Fruit fly (Drosophila melanogaster) whole organism, embryonic: ENCODE data around the gene Ice2.

Source experiments
- B-H1 ChIP-seq: fragments of 200-800 bp; sonication (Bioruptor generic); IDR thresholded peaks from 3 replicates; pipeline ENCODE4 v1.3.6; 2022; ENCODE audit warnings: missing biosample characterization, missing genetic modification characterization
- BtbVII ChIP-seq: fragments of 200-800 bp; sonication (Bioruptor generic); optimal IDR thresholded peaks from 3 replicates; lab custom pipeline; 2017; ENCODE audit warnings: missing biosample characterization, mild to moderate bottlenecking, missing genetic modification characterization
- C15 ChIP-seq: fragments of 200-800 bp; sonication (Bioruptor generic); IDR thresholded peaks from 3 replicates; pipeline ENCODE4 v1.3.6; 2022; ENCODE audit warnings: missing biosample characterization, missing genetic modification characterization
- CG10209 ChIP-seq: fragments of 200-800 bp; sonication (Bioruptor generic); optimal IDR thresholded peaks from 3 replicates; lab custom pipeline; 2017; ENCODE audit warnings: missing biosample characterization, mild to moderate bottlenecking, missing genetic modification characterization, missing genetic modification reagents
- CG1024 ChIP-seq: fragments of 200-800 bp; sonication (Bioruptor generic); IDR thresholded peaks from 2 replicates; pipeline ENCODE4 v1.3.6; 2022; ENCODE audit warnings: missing biosample characterization, missing genetic modification characterization
- CG10979 ChIP-seq: fragments of 200-800 bp; sonication (Bioruptor generic); optimal IDR thresholded peaks from 2 replicates; lab custom pipeline; 2018; ENCODE audit warnings: missing biosample characterization, mild to moderate bottlenecking, missing genetic modification characterization, moderate library complexity
- CG11696 ChIP-seq: fragments of 200-800 bp; sonication (Bioruptor generic); IDR thresholded peaks from 2 replicates; pipeline ENCODE4 v1.3.6; 2022; ENCODE audit warnings: missing biosample characterization, missing genetic modification characterization
- CG12236 ChIP-seq: fragments of 200-800 bp; sonication (Bioruptor generic); optimal IDR thresholded peaks from 2 replicates; lab custom pipeline; 2016; ENCODE audit warnings: missing biosample characterization, missing genetic modification characterization
- CG1233 ChIP-seq: fragments of 200-800 bp; sonication (Bioruptor generic); optimal IDR thresholded peaks from 4 replicates; lab custom pipeline; 2018; ENCODE audit warnings: missing biosample characterization, mild to moderate bottlenecking, missing genetic modification characterization
- CG13424 ChIP-seq: fragments of 200-800 bp; sonication (Bioruptor generic); optimal IDR thresholded peaks from 2 replicates; lab custom pipeline; 2019; ENCODE audit warnings: missing biosample characterization, mild to moderate bottlenecking, missing genetic modification characterization, moderate library complexity
- CG14050 ChIP-seq: fragments of 200-800 bp; sonication (Bioruptor generic); IDR thresholded peaks from 3 replicates; pipeline ENCODE4 v1.3.6; 2022; ENCODE audit warnings: missing biosample characterization, missing genetic modification characterization
- CG15269 ChIP-seq: fragments of 200-800 bp; sonication (Bioruptor generic); optimal IDR thresholded peaks from 2 replicates; lab custom pipeline; 2018; ENCODE audit warnings: missing biosample characterization, mild to moderate bottlenecking, missing genetic modification characterization, moderate library complexity
- CG15479 ChIP-seq: fragments of 200-800 bp; sonication (Bioruptor generic); optimal IDR thresholded peaks from 3 replicates; lab custom pipeline; 2019; ENCODE audit warnings: missing biosample characterization, mild to moderate bottlenecking, missing genetic modification characterization, moderate library complexity
- CG17568 ChIP-seq: fragments of 200-800 bp; sonication (Bioruptor generic); optimal IDR thresholded peaks from 2 replicates; lab custom pipeline; 2018; ENCODE audit warnings: missing biosample characterization, mild to moderate bottlenecking, missing genetic modification characterization, moderate library complexity
- CG18599 ChIP-seq: fragments of 200-800 bp; sonication (Bioruptor generic); optimal IDR thresholded peaks from 3 replicates; lab custom pipeline; 2017; ENCODE audit warnings: missing biosample characterization, missing genetic modification characterization, mild to moderate bottlenecking, moderate library complexity, missing genetic modification reagents
- CG2120 ChIP-seq: fragments of 200-800 bp; sonication (Bioruptor generic); optimal IDR thresholded peaks from 3 replicates; lab custom pipeline; 2016; ENCODE audit warnings: missing biosample characterization, missing genetic modification characterization
- CG2202 ChIP-seq: fragments of 200-800 bp; sonication (Bioruptor generic); optimal IDR thresholded peaks from 2 replicates; lab custom pipeline; 2018; ENCODE audit warnings: missing biosample characterization, mild to moderate bottlenecking, missing genetic modification characterization
- CG3065 ChIP-seq: fragments of 200-800 bp; sonication (Bioruptor generic); optimal IDR thresholded peaks from 2 replicates; lab custom pipeline; 2016; ENCODE audit warnings: missing biosample characterization, missing genetic modification characterization
- CG3995 ChIP-seq: fragments of 200-800 bp; sonication (Bioruptor generic); optimal IDR thresholded peaks from 3 replicates; lab custom pipeline; 2016; ENCODE audit warnings: missing biosample characterization, missing genetic modification characterization
- CG4424 ChIP-seq: fragments of 200-800 bp; sonication (Bioruptor generic); optimal IDR thresholded peaks from 3 replicates; lab custom pipeline; 2016; ENCODE audit warnings: missing biosample characterization, missing genetic modification characterization
- CG6791 ChIP-seq: fragments of 200-800 bp; sonication (Bioruptor generic); IDR thresholded peaks from 3 replicates; pipeline ENCODE4 v1.3.6; 2022; ENCODE audit warnings: missing biosample characterization, missing genetic modification characterization; ENCODE audit not compliant: partially characterized antibody
- CG8765 ChIP-seq: fragments of 200-800 bp; sonication (Bioruptor generic); IDR thresholded peaks from 2 replicates; pipeline ENCODE4 v1.3.6; 2022; ENCODE audit warnings: missing biosample characterization, missing genetic modification characterization
- CG9876 ChIP-seq: fragments of 200-800 bp; sonication (Bioruptor generic); optimal IDR thresholded peaks from 2 replicates; lab custom pipeline; 2016; ENCODE audit warnings: missing biosample characterization, missing genetic modification characterization
- CHES-1-like ChIP-seq: fragments of 200-800 bp; sonication (Bioruptor generic); optimal IDR thresholded peaks from 2 replicates; lab custom pipeline; 2016; ENCODE audit warnings: missing biosample characterization, missing genetic modification characterization
- CTCF ChIP-seq: fragments of 200-800 bp; sonication (Bioruptor generic); optimal IDR thresholded peaks from 2 replicates; lab custom pipeline; 2017; ENCODE audit warnings: missing biosample characterization, mild to moderate bottlenecking, missing genetic modification characterization, moderate library complexity
- CoRest ChIP-seq: fragments of 200-800 bp; sonication (Bioruptor generic); optimal IDR thresholded peaks from 3 replicates; lab custom pipeline; 2018; ENCODE audit warnings: missing biosample characterization, mild to moderate bottlenecking, missing genetic modification characterization, moderate library complexity
- Elba2 ChIP-seq: fragments of 200-800 bp; sonication (Bioruptor generic); optimal IDR thresholded peaks from 3 replicates; lab custom pipeline; 2016; ENCODE audit warnings: missing biosample characterization, missing genetic modification characterization
- Fer2 ChIP-seq: fragments of 200-800 bp; sonication (Bioruptor generic); optimal IDR thresholded peaks from 2 replicates; lab custom pipeline; 2018; ENCODE audit warnings: missing biosample characterization, mild to moderate bottlenecking, missing genetic modification characterization, moderate library complexity
- Hsf ChIP-seq: fragments of 200-800 bp; sonication (Bioruptor generic); optimal IDR thresholded peaks from 3 replicates; lab custom pipeline; 2016; ENCODE audit warnings: missing biosample characterization, missing genetic modification characterization
- NC2β ChIP-seq: fragments of 200-800 bp; sonication (Bioruptor generic); optimal IDR thresholded peaks from 2 replicates; lab custom pipeline; 2016; ENCODE audit warnings: missing biosample characterization, missing genetic modification characterization
- Nf-YA ChIP-seq: fragments of 200-800 bp; sonication (Bioruptor generic); IDR thresholded peaks from 2 replicates; pipeline ENCODE4 v1.3.6; 2022; ENCODE audit warnings: missing biosample characterization, missing genetic modification characterization
- PHDP ChIP-seq: fragments of 200-800 bp; sonication (Bioruptor generic); optimal IDR thresholded peaks from 3 replicates; lab custom pipeline; 2018; ENCODE audit warnings: missing biosample characterization, mild to moderate bottlenecking, missing genetic modification characterization, moderate library complexity
- Six4 ChIP-seq: fragments of 200-800 bp; sonication (Bioruptor generic); optimal IDR thresholded peaks from 2 replicates; lab custom pipeline; 2016; ENCODE audit warnings: missing biosample characterization, missing genetic modification characterization
- abd-A ChIP-seq: fragments of 200-800 bp; sonication (Bioruptor generic); optimal IDR thresholded peaks from 3 replicates; lab custom pipeline; 2019; ENCODE audit warnings: missing biosample characterization, mild to moderate bottlenecking, missing genetic modification characterization, moderate library complexity
- danr ChIP-seq: fragments of 200-800 bp; sonication (Bioruptor generic); IDR thresholded peaks from 2 replicates; pipeline ENCODE4 v1.3.6; 2022; ENCODE audit warnings: missing biosample characterization, missing genetic modification characterization
- dati ChIP-seq: fragments of 200-800 bp; sonication (Bioruptor generic); IDR thresholded peaks from 2 replicates; pipeline ENCODE4 v1.3.6; 2022; ENCODE audit warnings: missing biosample characterization, missing genetic modification characterization
- disco-r ChIP-seq: fragments of 200-800 bp; sonication (Bioruptor generic); optimal IDR thresholded peaks from 2 replicates; lab custom pipeline; 2016; ENCODE audit warnings: missing biosample characterization, missing genetic modification characterization
- ems ChIP-seq: fragments of 200-800 bp; sonication (Bioruptor generic); optimal IDR thresholded peaks from 3 replicates; lab custom pipeline; 2016; ENCODE audit warnings: missing biosample characterization, missing genetic modification characterization
- fru ChIP-seq: fragments of >200 bp; optimal IDR thresholded peaks from 2 replicates; lab custom pipeline; 2017
- gsb ChIP-seq: fragments of 200-800 bp; sonication (Bioruptor generic); IDR thresholded peaks from 2 replicates; pipeline ENCODE4 v1.3.6; 2022; ENCODE audit warnings: missing biosample characterization, missing genetic modification characterization
- hb ChIP-seq: fragments of 200-800 bp; sonication (Bioruptor generic); IDR thresholded peaks from 3 replicates; pipeline ENCODE4 v1.3.6; 2022; ENCODE audit warnings: missing biosample characterization, missing genetic modification characterization; ENCODE audit not compliant: partially characterized antibody
- hbn ChIP-seq: fragments of 200-800 bp; sonication (Bioruptor generic); IDR thresholded peaks from 2 replicates; pipeline ENCODE4 v1.3.6; 2022; ENCODE audit warnings: missing biosample characterization, missing genetic modification characterization; ENCODE audit not compliant: partially characterized antibody
- kni ChIP-seq: fragments of 200-800 bp; sonication (Bioruptor generic); optimal IDR thresholded peaks from 3 replicates; lab custom pipeline; 2017; ENCODE audit warnings: mild to moderate bottlenecking, missing biosample characterization, missing genetic modification reagents, missing genetic modification characterization
- lola ChIP-seq, 3 experiments: fragments of >200 bp in 2 of 3; fragments of 200-800 bp in 1 of 3; sonication (Bioruptor generic) in 1 of 3; optimal IDR thresholded peaks; 2 replicates each; lab custom pipeline; 2017 to 2019; ENCODE audit warnings: missing biosample characterization in 3 of 3, missing genetic modification characterization in 3 of 3, mild to moderate bottlenecking in 1 of 3, moderate library complexity in 1 of 3
- nmo ChIP-seq: fragments of 200-800 bp; sonication (Bioruptor generic); optimal IDR thresholded peaks from 2 replicates; lab custom pipeline; 2018; ENCODE audit warnings: missing biosample characterization, mild to moderate bottlenecking, missing genetic modification characterization, moderate library complexity
- pros ChIP-seq: fragments of 200-800 bp; sonication (Bioruptor generic); optimal IDR thresholded peaks from 3 replicates; lab custom pipeline; 2019; ENCODE audit warnings: missing biosample characterization, mild to moderate bottlenecking, missing genetic modification characterization, moderate library complexity
- psq ChIP-seq: fragments of 200-800 bp; sonication (Bioruptor generic); optimal IDR thresholded peaks from 2 replicates; lab custom pipeline; 2017; ENCODE audit warnings: missing biosample characterization, missing genetic modification characterization
- seq ChIP-seq: fragments of 200-800 bp; sonication (Bioruptor generic); IDR thresholded peaks from 2 replicates; pipeline ENCODE4 v1.3.6; 2022; ENCODE audit warnings: missing biosample characterization, missing genetic modification characterization
- sr ChIP-seq: fragments of 200-800 bp; sonication (Bioruptor generic); IDR thresholded peaks from 3 replicates; pipeline ENCODE4 v1.3.6; 2022; ENCODE audit warnings: missing biosample characterization, missing genetic modification characterization
- ttk ChIP-seq: fragments of 200-800 bp; sonication (Bioruptor generic); IDR thresholded peaks from 2 replicates; pipeline ENCODE4 v2.1.2; 2022; ENCODE audit warnings: missing biosample characterization, missing genetic modification characterization
- zf30C ChIP-seq: fragments of 200-800 bp; sonication (Bioruptor generic); optimal IDR thresholded peaks from 3 replicates; lab custom pipeline; 2018; ENCODE audit warnings: missing biosample characterization, mild to moderate bottlenecking, missing genetic modification characterization

The Ice2 gene

dm6 chr3R:21133517-21133916 lies 3.5 kb downstream of the Ice2 start, which contains the start of gene Trm7-34 (continued):
- TF ChIP-seq Elba2, result peak; percentile 65

- TF ChIP-seq CG8765 (GFP tag; lab: Robert Waterston, UW), result no peak
- TF ChIP-seq Hsf (GFP tag; lab: Kevin White, UChicago), result no peak
- no peak for TF ChIP-seq sr (GFP tag; lab: Robert Waterston, UW)
- TF ChIP-seq CG14050 (GFP tag; lab: Robert Waterston, UW), result no peak
- TF ChIP-seq C15 (GFP tag; lab: Robert Waterston, UW), result no peak
- no peak for TF ChIP-seq CG1024 (GFP tag; lab: Robert Waterston, UW)
- peak; percentile 9 for TF ChIP-seq CTCF
- peak; percentile 33 for TF ChIP-seq CG2120 (GFP tag; lab: Kevin White, UChicago)
- TF ChIP-seq CG15269, result no peak
- no peak for TF ChIP-seq CG1233
- TF ChIP-seq NC2β (GFP tag; lab: Kevin White, UChicago), result no peak
- no peak for TF ChIP-seq CG9876 (GFP tag; lab: Kevin White, UChicago)
- no peak for TF ChIP-seq hb (GFP tag; lab: Robert Waterston, UW)
- TF ChIP-seq B-H1 (GFP tag; lab: Robert Waterston, UW), result no peak
- TF ChIP-seq dati, result no peak
- TF ChIP-seq CG4424 (GFP tag; lab: Kevin White, UChicago), result no peak
- peak in 1 of 3 experiments; percentile 63 for TF ChIP-seq lola (GFP tag; optimal IDR thresholded peaks at IDR 0.05; lab: Kevin White, UChicago)
- no peak for TF ChIP-seq BtbVII (GFP tag; lab: Kevin White, UChicago)
- TF ChIP-seq Six4 (GFP tag; lab: Kevin White, UChicago), result no peak
- TF ChIP-seq fru (lab: Kevin White, UChicago), result no peak
- TF ChIP-seq CG18599, result no peak
- TF ChIP-seq CG11696 (GFP tag; lab: Robert Waterston, UW), result no peak
- no peak for TF ChIP-seq hbn (GFP tag; lab: Robert Waterston, UW)
- no peak for TF ChIP-seq CG10209 (GFP tag; lab: Kevin White, UChicago)
- no peak for TF ChIP-seq CG3065 (GFP tag; lab: Kevin White, UChicago)
- TF ChIP-seq ems (GFP tag; lab: Kevin White, UChicago), result no peak
- peak; percentile 62 for TF ChIP-seq CG13424
- peak; percentile 8 for TF ChIP-seq PHDP (tag; lab: Kevin White, UChicago)
- TF ChIP-seq Fer2, result no peak
- TF ChIP-seq Nf-YA, result no peak
- no peak for TF ChIP-seq pros
- no peak for TF ChIP-seq psq
- TF ChIP-seq gsb (GFP tag; lab: Robert Waterston, UW), result no peak
- TF ChIP-seq danr (GFP tag; lab: Robert Waterston, UW), result no peak
- TF ChIP-seq CG12236 (GFP tag; lab: Kevin White, UChicago), result no peak
- no peak for TF ChIP-seq CG17568 (GFP tag; lab: Kevin White, UChicago)
- TF ChIP-seq disco-r (GFP tag; lab: Kevin White, UChicago), result no peak
- peak; percentile 39 for TF ChIP-seq CG10979 (tag; lab: Kevin White, UChicago)
- TF ChIP-seq nmo (GFP tag; lab: Kevin White, UChicago), result peak; percentile 65
- TF ChIP-seq CG6791, result no peak
- TF ChIP-seq CG3995, result no peak
- no peak for TF ChIP-seq abd-A (tag; lab: Kevin White, UChicago)
- peak; percentile 68 for TF ChIP-seq CoRest (tag; lab: Kevin White, UChicago)
- TF ChIP-seq CG15479, result peak; percentile 71
- no peak for TF ChIP-seq ttk (GFP tag; lab: Robert Waterston, UW)
- TF ChIP-seq CHES-1-like, result no peak
- TF ChIP-seq seq (GFP tag; lab: Robert Waterston, UW), result no peak
- TF ChIP-seq CG2202 (tag; lab: Kevin White, UChicago), result no peak
- TF ChIP-seq kni (GFP tag; lab: Kevin White, UChicago), result no peak
- TF ChIP-seq zf30C (GFP tag; lab: Kevin White, UChicago), result no peak
Measured at dm6 chr3R:21133951-21134350, 3.9 kb downstream of the Ice2 start, which contains the start of gene Usp8. Gene Usp8, plus strand, starts transcription at chr3R:21134262.
